Worm (Caenorhabditis elegans) whole organism, early embryonic: Measurements from ENCODE around the gene smex-1.

Experiments
- ama-1 ChIP-seq: fragments of 150-350 bp; optimal IDR thresholded peaks from 2 replicates; lab custom pipeline; 2014
- ceh-13 ChIP-seq: fragments of 200-800 bp; sonication (Bioruptor generic); optimal IDR thresholded peaks from 2 replicates; lab custom pipeline; 2018; ENCODE audit warnings: mild to moderate bottlenecking, missing genetic modification characterization, missing compliant biosample characterization
- flt-1 ChIP-seq: fragments of 200-800 bp; sonication (Bioruptor generic); IDR thresholded peaks from 2 replicates; pipeline ENCODE4 v1.3.6; 2022; ENCODE audit warnings: missing genetic modification characterization, missing compliant biosample characterization
- hmg-4 ChIP-seq: fragments of 200-800 bp; sonication (Bioruptor generic); optimal IDR thresholded peaks from 2 replicates; lab custom pipeline; 2018; ENCODE audit warnings: mild to moderate bottlenecking, missing genetic modification characterization, missing compliant biosample characterization
- scrt-1 ChIP-seq: fragments of 200-800 bp; sonication (Bioruptor generic); IDR thresholded peaks from 2 replicates; pipeline ENCODE4 v1.3.6; 2022; ENCODE audit warnings: missing genetic modification characterization, missing compliant biosample characterization
- sea-1 ChIP-seq: fragments of 200-800 bp; sonication (Bioruptor generic); conservative IDR thresholded peaks from 2 replicates; pipeline ENCODE4 v1.3.6; 2022; ENCODE audit warnings: missing genetic modification characterization, missing compliant biosample characterization
- tbx-37 ChIP-seq: fragments of 200-800 bp; sonication (Bioruptor generic); conservative IDR thresholded peaks from 2 replicates; pipeline ENCODE4 v1.3.6; 2022; ENCODE audit warnings: missing genetic modification reagents, missing genetic modification characterization, missing compliant biosample characterization
- tra-4 ChIP-seq: sonication (generic microtip); optimal IDR thresholded peaks from 2 replicates; lab custom pipeline; 2017; ENCODE audit warnings: missing genetic modification characterization, missing compliant biosample characterization

- TF ChIP-seq tbx-37 (GFP tag; lab: Robert Waterston, UW): no peak
- no peak for TF ChIP-seq tra-4
- TF ChIP-seq sea-1: no peak
- no peak for TF ChIP-seq scrt-1 (GFP tag; lab: Robert Waterston, UW)
- no peak for TF ChIP-seq ama-1 (lab: Kevin White, UChicago)
- TF ChIP-seq flt-1 (GFP tag; lab: Robert Waterston, UW): no peak
- no peak for TF ChIP-seq ceh-13 (GFP tag; lab: Kevin White, UChicago)
- TF ChIP-seq hmg-4 (GFP tag; lab: Kevin White, UChicago): no peak
These were observed 10.6 kb upstream of the smex-1 start, which contains the start of gene W02D7.8 for ce11 chrV:8306366-8306765.
